Worm (Caenorhabditis elegans) whole organism, young adult: ENCODE results near the gene ndab-2.

Experiments used
- C06A6.2 ChIP-seq: fragments of 200-800 bp; sonication (Bioruptor generic); conservative IDR thresholded peaks from 2 replicates; pipeline ENCODE4 v1.3.6; 2022; ENCODE audit warnings: missing genetic modification characterization, missing compliant biosample characterization
- F10E7.11 ChIP-seq: sonication (generic microtip); optimal IDR thresholded peaks from 2 replicates; lab custom pipeline; 2017; ENCODE audit warnings: mild to moderate bottlenecking, missing genetic modification characterization, moderate library complexity, missing compliant biosample characterization
- F22D6.2 ChIP-seq: sonication (generic microtip); optimal IDR thresholded peaks from 2 replicates; lab custom pipeline; 2016; ENCODE audit warnings: mild to moderate bottlenecking, missing genetic modification characterization, missing compliant biosample characterization
- F33H1.4 ChIP-seq: fragments of 200-800 bp; sonication (Bioruptor generic); IDR thresholded peaks from 2 replicates; pipeline ENCODE4 v1.3.6; 2022; ENCODE audit warnings: missing genetic modification reagents, missing genetic modification characterization, missing compliant biosample characterization
- F55B11.4 ChIP-seq: sonication (generic microtip); optimal IDR thresholded peaks from 2 replicates; lab custom pipeline; 2016; ENCODE audit warnings: missing compliant biosample characterization, missing genetic modification characterization, borderline replicate concordance; ENCODE audit not compliant: insufficient read depth
- F57A8.1 ChIP-seq: fragments of 200-800 bp; sonication (Bioruptor generic); optimal IDR thresholded peaks from 2 replicates; lab custom pipeline; 2018; ENCODE audit warnings: mild to moderate bottlenecking, missing genetic modification characterization, moderate library complexity, missing compliant biosample characterization
- Y53G8AR.9 ChIP-seq: fragments of 200-800 bp; sonication (Bioruptor generic); conservative IDR thresholded peaks from 2 replicates; pipeline ENCODE4 v1.3.6; 2022; ENCODE audit warnings: missing genetic modification reagents, missing genetic modification characterization, missing compliant biosample characterization
- Y56A3A.18 ChIP-seq: fragments of 200-800 bp; sonication (Bioruptor generic); IDR thresholded peaks from 2 replicates; pipeline ENCODE4 v1.3.6; 2022; ENCODE audit warnings: missing genetic modification reagents, missing genetic modification characterization, missing compliant biosample characterization
- Y67H2A.10 ChIP-seq: fragments of 200-800 bp; sonication (Bioruptor generic); conservative IDR thresholded peaks from 2 replicates; pipeline ENCODE4 v1.3.6; 2022; ENCODE audit warnings: missing genetic modification reagents, missing genetic modification characterization, missing compliant biosample characterization
- ama-1 ChIP-seq, 3 experiments: fragments of 150-350 bp in 1 of 3; sonication (generic microtip) in 2 of 3; optimal IDR thresholded peaks; 2 replicates each; lab custom pipeline; 2014 to 2018; ENCODE audit warnings: missing biosample characterization in 2 of 3, missing genetic modification characterization in 2 of 3, missing genetic modification reagents in 2 of 3
- aptf-3 ChIP-seq: fragments of 200-800 bp; sonication (Bioruptor generic); IDR thresholded peaks from 2 replicates; pipeline ENCODE4 v1.3.6; 2022; ENCODE audit warnings: missing genetic modification characterization, missing compliant biosample characterization
- athp-1 ChIP-seq: sonication (generic microtip); optimal IDR thresholded peaks from 2 replicates; lab custom pipeline; 2017; ENCODE audit warnings: mild to moderate bottlenecking, missing genetic modification characterization, missing compliant biosample characterization
- attf-5 ChIP-seq: fragments of 200-800 bp; sonication (Bioruptor generic); optimal IDR thresholded peaks from 2 replicates; lab custom pipeline; 2018; ENCODE audit warnings: mild to moderate bottlenecking, missing genetic modification characterization, missing compliant biosample characterization
- attf-6 ChIP-seq: fragments of 200-800 bp; sonication (Bioruptor generic); IDR thresholded peaks from 2 replicates; pipeline ENCODE4 v1.3.6; 2022; ENCODE audit warnings: missing genetic modification reagents, missing genetic modification characterization, missing compliant biosample characterization
- bed-1 ChIP-seq: fragments of 200-800 bp; sonication (Bioruptor generic); IDR thresholded peaks from 2 replicates; pipeline ENCODE4 v1.3.6; 2022; ENCODE audit warnings: missing genetic modification reagents, missing genetic modification characterization, missing compliant biosample characterization
- ceh-27 ChIP-seq: fragments of 200-800 bp; sonication (Bioruptor generic); optimal IDR thresholded peaks from 2 replicates; lab custom pipeline; 2018; ENCODE audit warnings: mild to moderate bottlenecking, missing genetic modification characterization, moderate library complexity, missing compliant biosample characterization
- chd-7 ChIP-seq: sonication (generic microtip); optimal IDR thresholded peaks from 2 replicates; lab custom pipeline; 2016; ENCODE audit warnings: mild to moderate bottlenecking, missing genetic modification characterization, moderate library complexity, missing compliant biosample characterization
- dpl-1 ChIP-seq: fragments of 150-350 bp; optimal IDR thresholded peaks from 2 replicates; lab custom pipeline; 2014; ENCODE audit warnings: missing biosample characterization, missing genetic modification reagents, missing genetic modification characterization
- efl-1 ChIP-seq: fragments of 150-350 bp; optimal IDR thresholded peaks from 2 replicates; lab custom pipeline; 2014; ENCODE audit warnings: missing biosample characterization, missing genetic modification reagents, missing genetic modification characterization
- egl-18 ChIP-seq: fragments of 200-800 bp; sonication (Bioruptor generic); IDR thresholded peaks from 2 replicates; pipeline ENCODE4 v1.3.6; 2022; ENCODE audit warnings: missing genetic modification reagents, missing genetic modification characterization, missing compliant biosample characterization
- egrh-3 ChIP-seq: fragments of 200-800 bp; sonication (Bioruptor generic); IDR thresholded peaks from 2 replicates; pipeline ENCODE4 v1.3.6; 2022; ENCODE audit warnings: missing genetic modification reagents, missing genetic modification characterization, missing compliant biosample characterization
- ekl-4 ChIP-seq: fragments of 200-800 bp; sonication (Bioruptor generic); IDR thresholded peaks from 2 replicates; pipeline ENCODE4 v1.3.6; 2022; ENCODE audit warnings: missing genetic modification reagents, missing genetic modification characterization, missing compliant biosample characterization
- hmg-20 ChIP-seq: fragments of 200-800 bp; sonication (Bioruptor generic); IDR thresholded peaks from 2 replicates; pipeline ENCODE4 v1.3.6; 2022; ENCODE audit warnings: missing genetic modification reagents, missing genetic modification characterization, missing compliant biosample characterization
- hrde-1 ChIP-seq: sonication (generic microtip); optimal IDR thresholded peaks from 2 replicates; lab custom pipeline; 2016; ENCODE audit warnings: missing genetic modification characterization, mild to moderate bottlenecking, missing compliant biosample characterization, moderate library complexity, missing genotype, missing genetic modification reagents, borderline replicate concordance
- lag-1 ChIP-seq: fragments of 200-800 bp; sonication (Bioruptor generic); IDR thresholded peaks from 2 replicates; pipeline ENCODE4 v1.3.6; 2022; ENCODE audit warnings: missing genetic modification reagents, missing genetic modification characterization, missing compliant biosample characterization
- let-526 ChIP-seq: fragments of 200-800 bp; sonication (Bioruptor generic); IDR thresholded peaks from 2 replicates; pipeline ENCODE4 v1.3.6; 2022; ENCODE audit warnings: missing genetic modification reagents, missing genetic modification characterization, missing compliant biosample characterization
- lin-26 ChIP-seq: fragments of 200-800 bp; sonication (Bioruptor generic); IDR thresholded peaks from 2 replicates; pipeline ENCODE4 v1.3.6; 2022; ENCODE audit warnings: missing genetic modification reagents, missing genetic modification characterization, missing compliant biosample characterization
- lin-35 ChIP-seq, 3 experiments: fragments of 150-350 bp in 2 of 3; sonication (generic microtip) in 1 of 3; optimal IDR thresholded peaks; 2 replicates each; lab custom pipeline; 2014 to 2018; ENCODE audit warnings: missing biosample characterization in 3 of 3, missing genetic modification characterization in 3 of 3, missing genetic modification reagents in 3 of 3
- lsl-1 ChIP-seq: fragments of 200-800 bp; sonication (Bioruptor generic); optimal IDR thresholded peaks from 2 replicates; lab custom pipeline; 2018; ENCODE audit warnings: mild to moderate bottlenecking, missing genetic modification characterization, moderate library complexity, missing compliant biosample characterization
- lsy-27 ChIP-seq: sonication (generic microtip); optimal IDR thresholded peaks from 2 replicates; lab custom pipeline; 2017; ENCODE audit warnings: missing genetic modification characterization, mild to moderate bottlenecking, missing compliant biosample characterization, antibody characterized with exemption, missing genotype, borderline replicate concordance; ENCODE audit not compliant: insufficient read depth
- madf-8 ChIP-seq: fragments of 200-800 bp; sonication (Bioruptor generic); conservative IDR thresholded peaks from 2 replicates; pipeline ENCODE4 v1.3.6; 2022; ENCODE audit warnings: missing genetic modification reagents, missing genetic modification characterization, missing compliant biosample characterization
- mcd-1 ChIP-seq: fragments of 200-800 bp; sonication (Bioruptor generic); IDR thresholded peaks from 2 replicates; pipeline ENCODE4 v1.3.6; 2022; ENCODE audit warnings: missing genetic modification reagents, missing genetic modification characterization, missing compliant biosample characterization
- mes-4 ChIP-seq: sonication (generic microtip); optimal IDR thresholded peaks from 2 replicates; lab custom pipeline; 2016; ENCODE audit warnings: missing genotype, missing genetic modification characterization, missing compliant biosample characterization
- nfya-2 ChIP-seq: fragments of 200-800 bp; sonication (Bioruptor generic); IDR thresholded peaks from 2 replicates; pipeline ENCODE4 v1.3.6; 2022; ENCODE audit warnings: missing genetic modification reagents, missing genetic modification characterization, missing compliant biosample characterization
- nhr-120 ChIP-seq: fragments of 200-800 bp; sonication (Bioruptor generic); IDR thresholded peaks from 2 replicates; pipeline ENCODE4 v1.3.6; 2022; ENCODE audit warnings: missing genetic modification characterization, missing compliant biosample characterization
- nhr-27 ChIP-seq: fragments of 200-800 bp; sonication (Bioruptor generic); optimal IDR thresholded peaks from 2 replicates; lab custom pipeline; 2018; ENCODE audit warnings: mild to moderate bottlenecking, missing genetic modification characterization, moderate library complexity, missing compliant biosample characterization
- rcor-1 ChIP-seq: fragments of 200-800 bp; sonication (Bioruptor generic); IDR thresholded peaks from 2 replicates; pipeline ENCODE4 v1.3.6; 2022; ENCODE audit warnings: missing genetic modification reagents, missing genetic modification characterization, missing compliant biosample characterization
- sdz-38 ChIP-seq: sonication (generic microtip); optimal IDR thresholded peaks from 2 replicates; lab custom pipeline; 2016; ENCODE audit warnings: missing genotype, missing genetic modification characterization, missing compliant biosample characterization
- sea-2 ChIP-seq: fragments of 200-800 bp; sonication (Bioruptor generic); IDR thresholded peaks from 2 replicates; pipeline ENCODE4 v1.3.6; 2022; ENCODE audit warnings: missing genetic modification characterization, missing compliant biosample characterization
- snpc-1.1 ChIP-seq: sonication (generic microtip); optimal IDR thresholded peaks from 2 replicates; lab custom pipeline; 2017; ENCODE audit warnings: missing genetic modification characterization, mild to moderate bottlenecking, missing compliant biosample characterization, antibody characterized with exemption, moderate library complexity, missing genotype, missing genetic modification reagents; ENCODE audit not compliant: insufficient read depth
- snpc-1.3 ChIP-seq: sonication (generic microtip); optimal IDR thresholded peaks from 2 replicates; lab custom pipeline; 2017; ENCODE audit warnings: missing genetic modification characterization, mild to moderate bottlenecking, missing compliant biosample characterization, antibody characterized with exemption, moderate library complexity, missing genotype, missing genetic modification reagents; ENCODE audit not compliant: insufficient read depth
- snpc-3.4 ChIP-seq: sonication (generic microtip); optimal IDR thresholded peaks from 2 replicates; lab custom pipeline; 2017; ENCODE audit warnings: missing genetic modification characterization, mild to moderate bottlenecking, missing compliant biosample characterization, antibody characterized with exemption, moderate library complexity, missing genotype, missing genetic modification reagents
- tbx-9 ChIP-seq: sonication (generic microtip); optimal IDR thresholded peaks from 2 replicates; lab custom pipeline; 2016; ENCODE audit warnings: borderline replicate concordance, missing genetic modification characterization, inconsistent platforms, missing compliant biosample characterization
- unc-130 ChIP-seq: sonication (generic microtip); optimal IDR thresholded peaks from 2 replicates; lab custom pipeline; 2016; ENCODE audit warnings: missing genetic modification reagents, missing genetic modification characterization, missing compliant biosample characterization
- ztf-18 ChIP-seq: sonication (generic microtip); optimal IDR thresholded peaks from 2 replicates; lab custom pipeline; 2016; ENCODE audit warnings: missing genotype, mild to moderate bottlenecking, missing genetic modification characterization, missing compliant biosample characterization
- ztf-25 ChIP-seq: fragments of 200-800 bp; sonication (Bioruptor generic); IDR thresholded peaks from 2 replicates; pipeline ENCODE4 v1.3.6; 2022; ENCODE audit warnings: missing genetic modification reagents, missing genetic modification characterization, missing compliant biosample characterization
- ztf-26 ChIP-seq: sonication (generic microtip); optimal IDR thresholded peaks from 2 replicates; lab custom pipeline; 2017; ENCODE audit warnings: missing genetic modification characterization, missing compliant biosample characterization

ndab-2 gene

ce11 chrIII:7165816-7166229 is 14.7 kb upstream of the ndab-2 start:
- TF ChIP-seq rcor-1 (GFP tag; lab: Robert Waterston, UW) = no peak
- TF ChIP-seq hmg-20 = no peak
- peak in 1 of 3 experiments; percentile 54 for TF ChIP-seq lin-35 (GFP tag; optimal IDR thresholded peaks at IDR 0.05; lab: Kevin White, UChicago)
- no peak for TF ChIP-seq lsl-1 (GFP tag; lab: Kevin White, UChicago)
- TF ChIP-seq ama-1 (optimal IDR thresholded peaks at IDR 0.05; lab: Kevin White, UChicago) = no peak
- TF ChIP-seq ama-1 (GFP tag; optimal IDR thresholded peaks at IDR 0.05; lab: Kevin White, UChicago) = no peak
- TF ChIP-seq attf-6 (GFP tag; lab: Robert Waterston, UW) = no peak
- TF ChIP-seq sea-2 (GFP tag; lab: Robert Waterston, UW) = no peak
- TF ChIP-seq mcd-1 (GFP tag; lab: Robert Waterston, UW) = no peak
- TF ChIP-seq hrde-1 (tag; lab: Kevin White, UChicago) = no peak
- TF ChIP-seq F33H1.4 (GFP tag; lab: Robert Waterston, UW) = no peak
- no peak for TF ChIP-seq egrh-3 (GFP tag; lab: Robert Waterston, UW)
- TF ChIP-seq Y56A3A.18 (GFP tag; lab: Robert Waterston, UW) = no peak
- no peak for TF ChIP-seq F10E7.11 (tag; lab: Kevin White, UChicago)
- no peak for TF ChIP-seq snpc-1.3 (tag; lab: Kevin White, UChicago)
- no peak for TF ChIP-seq egl-18
- no peak for TF ChIP-seq F57A8.1 (GFP tag; lab: Kevin White, UChicago)
- TF ChIP-seq lsy-27 = no peak
- no peak for TF ChIP-seq tbx-9
- no peak for TF ChIP-seq chd-7 (tag; lab: Kevin White, UChicago)
- no peak for TF ChIP-seq unc-130 (GFP tag; lab: Kevin White, UChicago)
- TF ChIP-seq bed-1 (GFP tag; lab: Robert Waterston, UW) = no peak
- TF ChIP-seq efl-1 (GFP tag; lab: Kevin White, UChicago) = peak; percentile 1
- no peak for TF ChIP-seq aptf-3 (GFP tag; lab: Robert Waterston, UW)
- no peak for TF ChIP-seq snpc-1.1 (tag; lab: Kevin White, UChicago)
- no peak for TF ChIP-seq nhr-27
- TF ChIP-seq nfya-2 (GFP tag; lab: Robert Waterston, UW) = no peak
- TF ChIP-seq ztf-18 (tag; lab: Kevin White, UChicago) = peak; percentile 54
- no peak for TF ChIP-seq dpl-1 (GFP tag; lab: Kevin White, UChicago)
- no peak for TF ChIP-seq lin-26 (GFP tag; lab: Robert Waterston, UW)
- TF ChIP-seq C06A6.2 (GFP tag; lab: Robert Waterston, UW) = no peak
- TF ChIP-seq nhr-120 (GFP tag; lab: Robert Waterston, UW) = no peak
- no peak for TF ChIP-seq F55B11.4
- no peak for TF ChIP-seq let-526 (GFP tag; lab: Robert Waterston, UW)
- TF ChIP-seq snpc-3.4 = no peak
- no peak for TF ChIP-seq sdz-38 (tag; lab: Kevin White, UChicago)
- TF ChIP-seq ztf-26 (tag; lab: Kevin White, UChicago) = no peak
- no peak for TF ChIP-seq mes-4 (tag; lab: Kevin White, UChicago)
- no peak for TF ChIP-seq F22D6.2
- no peak for TF ChIP-seq Y53G8AR.9 (GFP tag; lab: Robert Waterston, UW)
- no peak for TF ChIP-seq lag-1
- TF ChIP-seq ceh-27 (GFP tag; lab: Kevin White, UChicago) = no peak
- no peak for TF ChIP-seq ekl-4 (GFP tag; lab: Robert Waterston, UW)
- no peak for TF ChIP-seq ztf-25 (GFP tag; lab: Robert Waterston, UW)
- no peak for TF ChIP-seq madf-8 (GFP tag; lab: Robert Waterston, UW)
- TF ChIP-seq athp-1 = no peak
- no peak for TF ChIP-seq Y67H2A.10
- TF ChIP-seq attf-5 (GFP tag; lab: Kevin White, UChicago) = peak; percentile 92
